Worm (Caenorhabditis elegans) whole organism, late embryonic: ENCODE results near the gene tmd-2.

Source experiments
- C08G9.2 ChIP-seq: sonication (generic microtip); optimal IDR thresholded peaks from 2 replicates; lab custom pipeline; 2016; ENCODE audit warnings: mild to moderate bottlenecking, missing genetic modification characterization, moderate library complexity, missing compliant biosample characterization
- C38D4.7 ChIP-seq: fragments of 200-800 bp; sonication (Bioruptor generic); optimal IDR thresholded peaks from 2 replicates; lab custom pipeline; 2018; ENCODE audit warnings: mild to moderate bottlenecking, missing genetic modification characterization, moderate library complexity, missing compliant biosample characterization
- K09A11.1 ChIP-seq: sonication (generic microtip); optimal IDR thresholded peaks from 2 replicates; lab custom pipeline; 2017; ENCODE audit warnings: antibody characterized with exemption, mild to moderate bottlenecking, missing genetic modification characterization, missing compliant biosample characterization; ENCODE audit not compliant: insufficient read depth
- Y22D7AL.16 ChIP-seq: sonication (generic microtip); optimal IDR thresholded peaks from 2 replicates; lab custom pipeline; 2016; ENCODE audit warnings: missing genetic modification characterization, missing compliant biosample characterization
- ahr-1 ChIP-seq: sonication (generic microtip); optimal IDR thresholded peaks from 2 replicates; lab custom pipeline; 2016; ENCODE audit warnings: missing genetic modification characterization, missing compliant biosample characterization
- ama-1 ChIP-seq: fragments of 150-350 bp; optimal IDR thresholded peaks from 2 replicates; lab custom pipeline; 2014
- ceh-14 ChIP-seq: sonication (generic microtip); optimal IDR thresholded peaks from 2 replicates; lab custom pipeline; 2016; ENCODE audit warnings: missing genotype, missing genetic modification characterization, missing compliant biosample characterization
- ceh-18 ChIP-seq: sonication (generic microtip); optimal IDR thresholded peaks from 2 replicates; lab custom pipeline; 2016; ENCODE audit warnings: missing genetic modification characterization, missing compliant biosample characterization
- ceh-2 ChIP-seq: sonication (generic microtip); optimal IDR thresholded peaks from 2 replicates; lab custom pipeline; 2016; ENCODE audit warnings: missing genotype, missing genetic modification characterization, missing compliant biosample characterization
- ceh-30 ChIP-seq: fragments of 150-350 bp; optimal IDR thresholded peaks from 2 replicates; lab custom pipeline; 2014; ENCODE audit warnings: missing biosample characterization, missing genetic modification characterization
- ceh-48 ChIP-seq: sonication (generic microtip); optimal IDR thresholded peaks from 2 replicates; lab custom pipeline; 2016; ENCODE audit warnings: missing genetic modification characterization, inconsistent platforms, missing compliant biosample characterization
- ceh-6 ChIP-seq: fragments of 200-800 bp; sonication (Bioruptor generic); optimal IDR thresholded peaks from 2 replicates; lab custom pipeline; 2018; ENCODE audit warnings: mild to moderate bottlenecking, missing genetic modification characterization, missing compliant biosample characterization
- ceh-9 ChIP-seq: sonication (generic microtip); optimal IDR thresholded peaks from 2 replicates; lab custom pipeline; 2016; ENCODE audit warnings: mild to moderate bottlenecking, missing genetic modification characterization, inconsistent platforms, missing compliant biosample characterization
- che-1 ChIP-seq: sonication (generic microtip); optimal IDR thresholded peaks from 2 replicates; lab custom pipeline; 2016; ENCODE audit warnings: mild to moderate bottlenecking, missing genetic modification characterization, missing compliant biosample characterization
- dve-1 ChIP-seq: sonication (generic microtip); optimal IDR thresholded peaks from 2 replicates; lab custom pipeline; 2017; ENCODE audit warnings: antibody characterized with exemption, mild to moderate bottlenecking, missing genetic modification characterization, missing compliant biosample characterization
- elt-2 ChIP-seq: sonication (generic microtip); optimal IDR thresholded peaks from 2 replicates; lab custom pipeline; 2016; ENCODE audit warnings: missing genetic modification reagents, missing genetic modification characterization, missing compliant biosample characterization
- ets-4 ChIP-seq: sonication (generic microtip); optimal IDR thresholded peaks from 2 replicates; lab custom pipeline; 2016; ENCODE audit warnings: missing genetic modification characterization, missing compliant biosample characterization
- fax-1 ChIP-seq: sonication (generic microtip); optimal IDR thresholded peaks from 2 replicates; lab custom pipeline; 2016; ENCODE audit warnings: missing genotype, missing genetic modification characterization, missing compliant biosample characterization
- fkh-10 ChIP-seq: fragments of 150-350 bp; optimal IDR thresholded peaks from 2 replicates; lab custom pipeline; 2014; ENCODE audit warnings: missing biosample characterization, missing genetic modification reagents, missing genetic modification characterization
- hlh-13 ChIP-seq: fragments of 200-800 bp; sonication (Bioruptor generic); optimal IDR thresholded peaks from 2 replicates; lab custom pipeline; 2018; ENCODE audit warnings: mild to moderate bottlenecking, missing genetic modification characterization, missing compliant biosample characterization
- hlh-30 ChIP-seq: sonication (generic microtip); optimal IDR thresholded peaks from 2 replicates; lab custom pipeline; 2017; ENCODE audit warnings: antibody characterized with exemption, missing genetic modification characterization, missing compliant biosample characterization; ENCODE audit not compliant: insufficient read depth
- lim-6 ChIP-seq: sonication (generic microtip); optimal IDR thresholded peaks from 2 replicates; lab custom pipeline; 2016; ENCODE audit warnings: missing genetic modification characterization, missing compliant biosample characterization
- madf-2 ChIP-seq: sonication (generic microtip); optimal IDR thresholded peaks from 2 replicates; lab custom pipeline; 2017; ENCODE audit warnings: missing genetic modification characterization, missing compliant biosample characterization
- nfya-1 ChIP-seq: sonication (generic microtip); optimal IDR thresholded peaks from 2 replicates; lab custom pipeline; 2017; ENCODE audit warnings: missing genetic modification characterization, mild to moderate bottlenecking, missing compliant biosample characterization, antibody characterized with exemption, moderate library complexity
- nhr-11 ChIP-seq: fragments of 150-350 bp; optimal IDR thresholded peaks from 2 replicates; lab custom pipeline; 2014; ENCODE audit warnings: missing biosample characterization, missing genetic modification characterization
- nhr-232 ChIP-seq: sonication (generic microtip); optimal IDR thresholded peaks from 2 replicates; lab custom pipeline; 2016; ENCODE audit warnings: missing genetic modification characterization, missing compliant biosample characterization
- npax-4 ChIP-seq: sonication (generic microtip); optimal IDR thresholded peaks from 2 replicates; lab custom pipeline; 2016; ENCODE audit warnings: missing genetic modification characterization, missing compliant biosample characterization
- odd-2 ChIP-seq: sonication (generic microtip); optimal IDR thresholded peaks from 2 replicates; lab custom pipeline; 2017; ENCODE audit warnings: antibody characterized with exemption, mild to moderate bottlenecking, missing genetic modification characterization, missing compliant biosample characterization
- pag-3 ChIP-seq: sonication (generic microtip); optimal IDR thresholded peaks from 2 replicates; lab custom pipeline; 2016; ENCODE audit warnings: missing compliant biosample characterization, missing genetic modification characterization, borderline replicate concordance
- pat-9 ChIP-seq: fragments of 200-800 bp; sonication (Bioruptor generic); optimal IDR thresholded peaks from 2 replicates; lab custom pipeline; 2018; ENCODE audit warnings: mild to moderate bottlenecking, missing genetic modification characterization, moderate library complexity, missing compliant biosample characterization
- pax-1 ChIP-seq: fragments of 150-350 bp; optimal IDR thresholded peaks from 2 replicates; lab custom pipeline; 2014; ENCODE audit warnings: missing biosample characterization, missing genetic modification characterization
- pha-2 ChIP-seq: sonication (generic microtip); optimal IDR thresholded peaks from 2 replicates; lab custom pipeline; 2017; ENCODE audit warnings: mild to moderate bottlenecking, missing genetic modification characterization, missing compliant biosample characterization
- ref-2 ChIP-seq: sonication (generic microtip); optimal IDR thresholded peaks from 2 replicates; lab custom pipeline; 2016; ENCODE audit warnings: missing genetic modification characterization, missing compliant biosample characterization
- rnt-1 ChIP-seq: sonication (generic microtip); optimal IDR thresholded peaks from 2 replicates; lab custom pipeline; 2016; ENCODE audit warnings: missing genetic modification characterization, missing compliant biosample characterization
- sox-2 ChIP-seq: fragments of 200-800 bp; sonication (Bioruptor generic); IDR thresholded peaks from 2 replicates; pipeline ENCODE4 v1.3.6; 2022; ENCODE audit warnings: missing genetic modification reagents, missing genetic modification characterization, missing compliant biosample characterization
- sox-4 ChIP-seq: sonication (generic microtip); optimal IDR thresholded peaks from 2 replicates; lab custom pipeline; 2017; ENCODE audit warnings: mild to moderate bottlenecking, missing genetic modification characterization, inconsistent platforms, missing compliant biosample characterization
- syd-9 ChIP-seq: sonication (generic microtip); optimal IDR thresholded peaks from 2 replicates; lab custom pipeline; 2016; ENCODE audit warnings: mild to moderate bottlenecking, missing genetic modification characterization, moderate library complexity, missing compliant biosample characterization
- tbx-7 ChIP-seq: sonication (generic microtip); optimal IDR thresholded peaks from 2 replicates; lab custom pipeline; 2016; ENCODE audit warnings: missing genotype, missing genetic modification characterization, missing compliant biosample characterization
- ttx-3 ChIP-seq: sonication (generic microtip); optimal IDR thresholded peaks from 2 replicates; lab custom pipeline; 2016; ENCODE audit warnings: missing genetic modification reagents, missing genetic modification characterization, missing compliant biosample characterization
- unc-3 ChIP-seq, 2 experiments: fragments of 200-800 bp in 1 of 2; sonication (Bioruptor generic) in 1 of 2; sonication (generic microtip) in 1 of 2; conservative IDR thresholded peaks in 1 of 2; optimal IDR thresholded peaks in 1 of 2; 2 replicates each; pipeline versions ENCODE4 v1.3.6 to Lab custom; 2016 to 2022; ENCODE audit warnings: missing compliant biosample characterization in 2 of 2, missing genetic modification characterization in 2 of 2, missing genetic modification reagents in 1 of 2
- unc-42 ChIP-seq: sonication (generic microtip); optimal IDR thresholded peaks from 2 replicates; lab custom pipeline; 2016; ENCODE audit warnings: missing genotype, missing genetic modification characterization, missing compliant biosample characterization
- unc-86 ChIP-seq: sonication (generic microtip); optimal IDR thresholded peaks from 2 replicates; lab custom pipeline; 2016; ENCODE audit warnings: missing genetic modification characterization, missing compliant biosample characterization
- ztf-16 ChIP-seq: sonication (generic microtip); optimal IDR thresholded peaks from 2 replicates; lab custom pipeline; 2017; ENCODE audit warnings: missing genetic modification characterization, missing compliant biosample characterization

Gene tmd-2

ce11 chrV:8370705-8371104 lies 36.2 kb downstream of the tmd-2 start, which contains the start of gene gpa-2:
Gene gpa-2, plus strand, starts transcription at chrV:8371005.
- no peak for TF ChIP-seq Y22D7AL.16
- no peak for TF ChIP-seq fax-1
- no peak for TF ChIP-seq nhr-232 (tag; lab: Kevin White, UChicago)
- TF ChIP-seq lim-6 (tag; lab: Kevin White, UChicago) = no peak
- TF ChIP-seq npax-4 (tag; lab: Kevin White, UChicago) = no peak
- TF ChIP-seq fkh-10 = no peak
- TF ChIP-seq ceh-2 = no peak
- no peak for TF ChIP-seq ceh-18 (tag; lab: Kevin White, UChicago)

- TF ChIP-seq ceh-48 (no peak), che-1 (no peak), ceh-6 (no peak), odd-2 (tag; lab: Kevin White, UChicago) (no peak), nfya-1 (tag; lab: Kevin White, UChicago) (no peak)
Observed at ce11 chrV:8375419-8375818, 41.0 kb downstream of the tmd-2 start, which contains the start of gene F38E1.10. Gene F38E1.10, minus strand, starts transcription at chrV:8375519.

ce11 chrV:8375849-8376248 lies 41.4 kb downstream of the tmd-2 start, which contains the start of gene F38E1.3:
Gene F38E1.3, plus strand, starts transcription at chrV:8376149.
- TF ChIP-seq ceh-14 (tag; lab: Kevin White, UChicago) (no peak), unc-86 (no peak), unc-3 (GFP tag; conservative IDR thresholded peaks at IDR 0.05; lab: Robert Waterston, UW) (no peak), unc-3 (tag; optimal IDR thresholded peaks at IDR 0.05; lab: Kevin White, UChicago) (no peak), dve-1 (tag; lab: Kevin White, UChicago) (no peak), pax-1 (tag; lab: Kevin White, UChicago) (no peak), sox-2 (GFP tag; lab: Robert Waterston, UW) (no peak), ref-2 (tag; lab: Kevin White, UChicago) (no peak), pha-2 (no peak), fkh-10 (no peak), ama-1 (lab: Kevin White, UChicago) (no peak), ahr-1 (tag; lab: Kevin White, UChicago) (no peak), nhr-11 (no peak), ceh-9 (no peak), rnt-1 (no peak), C08G9.2 (tag; lab: Kevin White, UChicago) (no peak), K09A11.1 (tag; lab: Kevin White, UChicago) (no peak), syd-9 (no peak), pag-3 (tag; lab: Kevin White, UChicago) (no peak), C38D4.7 (GFP tag; lab: Kevin White, UChicago) (no peak), madf-2 (tag; lab: Kevin White, UChicago) (no peak)

ce11 chrV:8379206-8379605 lies 44.7 kb downstream of the tmd-2 start, which contains the start of gene F52E1.5:
Gene F52E1.5, plus strand, starts transcription at chrV:8379506.
- TF ChIP-seq pax-1 (tag; lab: Kevin White, UChicago) = no peak
- no peak for TF ChIP-seq unc-3 (GFP tag; conservative IDR thresholded peaks at IDR 0.05; lab: Robert Waterston, UW)
- TF ChIP-seq unc-3 (tag; optimal IDR thresholded peaks at IDR 0.05; lab: Kevin White, UChicago) = no peak
- TF ChIP-seq C38D4.7 (GFP tag; lab: Kevin White, UChicago) = no peak
- no peak for TF ChIP-seq npax-4 (tag; lab: Kevin White, UChicago)
- TF ChIP-seq tbx-7 = no peak
- no peak for TF ChIP-seq hlh-30 (tag; lab: Kevin White, UChicago)
- TF ChIP-seq elt-2 = no peak
- TF ChIP-seq hlh-13 (GFP tag; lab: Kevin White, UChicago) = no peak
- no peak for TF ChIP-seq pag-3 (tag; lab: Kevin White, UChicago)
- TF ChIP-seq odd-2 (tag; lab: Kevin White, UChicago) = no peak
- no peak for TF ChIP-seq lim-6 (tag; lab: Kevin White, UChicago)
- TF ChIP-seq ztf-16 (tag; lab: Kevin White, UChicago) = no peak
- TF ChIP-seq ttx-3 (tag; lab: Kevin White, UChicago) = no peak
- no peak for TF ChIP-seq unc-42 (tag; lab: Kevin White, UChicago)
- no peak for TF ChIP-seq pat-9
- TF ChIP-seq ets-4 (tag; lab: Kevin White, UChicago) = no peak
- TF ChIP-seq sox-4 (tag; lab: Kevin White, UChicago) = no peak
- no peak for TF ChIP-seq ceh-30 (tag; lab: Kevin White, UChicago)
- no peak for TF ChIP-seq ceh-2
- TF ChIP-seq fkh-10 = no peak
